Worm (Caenorhabditis elegans) whole organism, young adult: ENCODE data around the gene T12B5.14.

ENCODE experiments used
- lin-40 ChIP-seq: sonication (generic microtip); optimal IDR thresholded peaks from 2 replicates; lab custom pipeline; 2016; ENCODE audit warnings: missing genetic modification characterization, mild to moderate bottlenecking, missing compliant biosample characterization, missing genotype, missing genetic modification reagents
- sea-2 ChIP-seq: fragments of 200-800 bp; sonication (Bioruptor generic); IDR thresholded peaks from 2 replicates; pipeline ENCODE4 v1.3.6; 2022; ENCODE audit warnings: missing genetic modification characterization, missing compliant biosample characterization
- tbp1 ChIP-seq: fragments of 200-800 bp; sonication (Bioruptor generic); optimal IDR thresholded peaks from 2 replicates; lab custom pipeline; 2018; ENCODE audit warnings: mild to moderate bottlenecking, missing genetic modification characterization, missing compliant biosample characterization

DNA sequence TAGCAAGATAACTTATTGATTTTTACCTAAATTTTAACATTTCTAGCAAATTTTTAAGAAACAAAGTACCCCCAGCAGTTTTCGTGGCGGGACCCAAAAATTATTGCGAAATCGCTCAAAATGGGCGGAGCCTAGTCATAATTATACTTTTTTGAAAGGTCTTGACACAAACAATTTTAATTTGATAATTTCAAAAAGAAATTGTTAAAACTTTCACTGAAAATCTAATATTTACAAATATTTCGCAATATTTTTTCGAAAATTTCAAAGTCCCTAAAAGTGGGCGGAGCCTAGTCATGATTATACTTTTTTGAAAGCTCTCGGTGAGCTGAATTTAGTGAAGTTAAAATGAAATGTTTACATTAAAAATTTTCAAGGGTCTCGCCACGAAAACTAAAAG, 49.8 kb downstream of the T12B5.14 start:
- no peak for TF ChIP-seq sea-2 (GFP tag; lab: Robert Waterston, UW)
- no peak for TF ChIP-seq lin-40
- TF ChIP-seq tbp1, result no peak
